Worm (Caenorhabditis elegans) whole organism, young adult: ENCODE results near the gene srh-220.

ENCODE experiments used
- Y53F4B.3 ChIP-seq: fragments of 200-800 bp; sonication (Bioruptor generic); IDR thresholded peaks from 2 replicates; pipeline ENCODE4 v1.3.6; 2022; ENCODE audit warnings: missing genetic modification reagents, missing genetic modification characterization, missing compliant biosample characterization
- bed-2 ChIP-seq: fragments of 200-800 bp; sonication (Bioruptor generic); IDR thresholded peaks from 2 replicates; pipeline ENCODE4 v1.3.6; 2022; ENCODE audit warnings: missing genetic modification reagents, missing genetic modification characterization, missing compliant biosample characterization
- ceh-40 ChIP-seq: fragments of 200-800 bp; sonication (Bioruptor generic); IDR thresholded peaks from 2 replicates; pipeline ENCODE4 v1.3.6; 2022; ENCODE audit warnings: missing genetic modification characterization, missing compliant biosample characterization
- die-1 ChIP-seq: sonication (generic microtip); optimal IDR thresholded peaks from 2 replicates; lab custom pipeline; 2016; ENCODE audit warnings: missing genotype, mild to moderate bottlenecking, missing genetic modification characterization, missing compliant biosample characterization
- lin-35 ChIP-seq, 3 experiments: fragments of 150-350 bp in 2 of 3; sonication (generic microtip) in 1 of 3; optimal IDR thresholded peaks; 2 replicates each; lab custom pipeline; 2014 to 2018; ENCODE audit warnings: missing biosample characterization in 3 of 3, missing genetic modification characterization in 3 of 3, missing genetic modification reagents in 3 of 3
- pha-4 ChIP-seq: fragments of 150-350 bp; sonication (generic microtip); optimal IDR thresholded peaks from 2 replicates; lab custom pipeline; 2014; ENCODE audit warnings: missing biosample characterization, missing genetic modification reagents, missing genetic modification characterization
- snpc-4 ChIP-seq, 5 experiments: fragments of 150-350 bp in 1 of 5; sonication (generic microtip) in 4 of 5; optimal IDR thresholded peaks; 2 replicates each; lab custom pipeline; 2014 to 2018; ENCODE audit warnings: missing genetic modification characterization in 5 of 5, missing biosample characterization in 3 of 5, antibody characterized with exemption in 2 of 5, mild to moderate bottlenecking in 2 of 5, missing compliant biosample characterization in 2 of 5, missing genotype in 2 of 5, moderate library complexity in 2 of 5, missing genetic modification reagents in 1 of 5

- TF ChIP-seq pha-4 (tag; lab: Kevin White, UChicago) (no peak), ceh-40 (GFP tag; lab: Robert Waterston, UW) (no peak), snpc-4 (GFP tag; optimal IDR thresholded peaks at IDR 0.05; lab: Kevin White, UChicago) (no peak), snpc-4 (tag; optimal IDR thresholded peaks at IDR 0.05; lab: Kevin White, UChicago) (no peak), Y53F4B.3 (no peak), die-1 (tag; lab: Kevin White, UChicago) (no peak), bed-2 (GFP tag; lab: Robert Waterston, UW) (no peak), lin-35 (GFP tag; optimal IDR thresholded peaks at IDR 0.05; lab: Kevin White, UChicago) (no peak)
Observed at ce11 chrIV:3979525-3979924, 1.7 kb upstream of the srh-220 start, which contains the start of gene srh-222.
